Fruit fly (Drosophila melanogaster) Kc167 (cell line): ENCODE data around the gene dnd.

ENCODE experiments used
- Myc ChIP-seq: fragments of >200 bp; optimal IDR thresholded peaks from 2 replicates; lab custom pipeline; 2017; ENCODE audit warnings: missing external identifiers
- Sin3A ChIP-seq: fragments of >200 bp; optimal IDR thresholded peaks from 2 replicates; lab custom pipeline; 2018; ENCODE audit warnings: missing external identifiers
- h ChIP-seq: fragments of >200 bp; optimal IDR thresholded peaks from 3 replicates; lab custom pipeline; 2018; ENCODE audit warnings: missing external identifiers

- TF ChIP-seq h (lab: Kevin White, UChicago), result no peak
- TF ChIP-seq Sin3A (lab: Kevin White, UChicago), result no peak
- TF ChIP-seq Myc, result no peak
Measured at dm6 chr3R:21889945-21890344, 2.8 kb upstream of the dnd start.
